Worm (Caenorhabditis elegans): ENCODE measurements around the gene npp-18.

DNA sequence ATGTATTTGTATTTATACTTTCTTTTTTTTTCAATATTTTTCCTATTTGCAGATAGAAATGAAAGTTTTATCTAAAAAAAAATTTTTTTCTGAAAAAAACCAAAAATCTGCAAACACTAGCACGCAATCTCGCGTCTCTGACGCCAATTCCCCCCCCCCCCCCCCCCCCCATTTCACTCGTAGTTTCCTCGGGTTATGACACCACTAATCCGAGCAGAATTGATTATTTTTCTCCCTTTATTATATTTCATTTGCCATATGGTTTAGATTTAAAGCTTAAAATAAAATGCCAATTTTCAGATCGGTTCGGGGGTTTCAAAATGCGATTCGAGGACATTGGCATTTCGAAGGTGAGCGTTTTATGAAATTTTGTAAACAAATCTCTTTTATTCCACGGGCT lies 50.1 kb downstream of the npp-18 start, which contains the start of gene mtm-6:
- TF ChIP-seq mep-1 (tag; optimal IDR thresholded peaks at IDR 0.05) (no peak), lin-13 (GFP tag; optimal IDR thresholded peaks at IDR 0.05) (no peak), pag-3 (tag; optimal IDR thresholded peaks at IDR 0.05; ENCODE audit: borderline replicate concordance, insufficient read depth) (no peak), zag-1 (tag; optimal IDR thresholded peaks at IDR 0.05) (no peak)

All from whole organism, L1 larva.